Worm (Caenorhabditis elegans): ENCODE results near the gene coq-3.

- TF ChIP-seq T07F8.4 (tag; optimal IDR thresholded peaks at IDR 0.05) (no peak), him-1 (tag; optimal IDR thresholded peaks at IDR 0.05) (no peak), T26A5.8 (tag; optimal IDR thresholded peaks at IDR 0.05) (no peak), sdz-38 (tag; optimal IDR thresholded peaks at IDR 0.05) (no peak), madf-8 (GFP tag; conservative IDR thresholded peaks at IDR 0.05) (no peak), ama-1 (optimal IDR thresholded peaks at IDR 0.05) (no peak), ama-1 (GFP tag; optimal IDR thresholded peaks at IDR 0.05) (no peak), unc-62 (GFP tag; optimal IDR thresholded peaks at IDR 0.05) (no peak), zfh-2 (GFP tag; conservative IDR thresholded peaks at IDR 0.05) (no peak), pbrm-1 (GFP tag; IDR thresholded peaks at IDR 0.05) (no peak), dpl-1 (GFP tag; optimal IDR thresholded peaks at IDR 0.05) (no peak), Y53F4B.3 (GFP tag; IDR thresholded peaks at IDR 0.05) (no peak), pha-4 (tag; optimal IDR thresholded peaks at IDR 0.05) (no peak)
These were observed 4.8 kb upstream of the coq-3 start for ce11 chrIV:14800931-14801330.
